In the genomic region with DNA sequence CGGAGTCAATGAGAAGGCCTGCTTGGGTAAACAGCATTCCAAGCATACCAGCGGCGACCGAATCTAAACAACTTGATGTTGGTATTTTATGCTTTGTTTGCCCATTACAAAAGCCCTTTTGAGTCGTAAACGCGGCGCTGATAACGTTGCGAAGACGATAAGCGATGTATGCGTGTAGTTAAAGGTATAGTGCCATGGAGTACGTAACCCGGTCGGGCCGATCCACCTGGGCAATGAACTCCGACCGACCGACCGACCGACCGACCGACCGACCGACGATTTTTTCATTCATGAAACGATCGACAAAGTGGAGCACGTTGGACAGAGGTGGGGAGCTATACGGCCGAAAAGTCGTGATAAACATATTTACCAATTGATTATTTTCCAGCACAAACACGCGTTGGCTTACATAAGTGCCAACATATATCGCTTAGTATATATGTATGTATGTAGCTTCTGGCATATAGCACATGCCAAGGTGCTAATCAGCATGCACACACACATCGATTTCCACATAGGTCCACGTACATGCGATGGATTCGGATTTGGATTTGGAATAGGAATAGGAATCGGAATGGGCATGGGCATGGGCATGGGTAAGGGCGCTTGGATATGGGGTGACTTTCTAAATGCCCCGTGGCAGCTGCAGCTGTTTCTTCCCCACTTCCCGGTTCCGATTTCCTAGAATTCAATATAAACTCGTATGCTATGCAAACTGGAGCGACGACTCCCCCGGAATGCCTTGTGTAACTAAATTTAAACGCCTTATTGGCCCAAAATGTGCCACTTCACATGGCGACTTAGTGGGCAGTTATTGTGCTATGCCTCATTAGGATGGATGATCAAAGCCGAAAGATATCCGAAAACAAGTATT, we compare ENCODE assay signal across 1 fruit fly cellular context.
TF ChIP-seq lines count a peak whose summit lies in the region.

No protein-coding gene starts in this region.

TF ChIP-seq in whole organism, embryonic, 481 proteins besides CTCF, POLR2A, EP300 and RAD21 (continued from another document and continues in another):
- peak; percentile 24 for TF ChIP-seq Meics (GFP tag; optimal IDR thresholded peaks at IDR 0.05; lab: Kevin White, UChicago)
- TF ChIP-seq CG13123 (GFP tag; optimal IDR thresholded peaks at IDR 0.05; lab: Kevin White, UChicago): no peak
- no peak for TF ChIP-seq crp (GFP tag; optimal IDR thresholded peaks at IDR 0.05; lab: Kevin White, UChicago)
- TF ChIP-seq Dbx (GFP tag; IDR thresholded peaks at IDR 0.05; lab: Robert Waterston, UW): no peak
- peak; percentile 27; the same call in 1 of the 3 replicates for TF ChIP-seq so (GFP tag; IDR thresholded peaks at IDR 0.05; lab: Robert Waterston, UW)
- no peak for TF ChIP-seq CG6689 (GFP tag; IDR thresholded peaks at IDR 0.05; lab: Robert Waterston, UW)
- TF ChIP-seq chn (GFP tag; optimal IDR thresholded peaks at IDR 0.05; lab: Kevin White, UChicago): no peak
- no peak for TF ChIP-seq Elba2 (GFP tag; optimal IDR thresholded peaks at IDR 0.05; lab: Kevin White, UChicago)
- peak; percentile 90 for TF ChIP-seq CG10543 (GFP tag; optimal IDR thresholded peaks at IDR 0.05; lab: Kevin White, UChicago)
- no peak for TF ChIP-seq tin (GFP tag; optimal IDR thresholded peaks at IDR 0.05; lab: Kevin White, UChicago)
- TF ChIP-seq ab (GFP tag; optimal IDR thresholded peaks at IDR 0.05; lab: Kevin White, UChicago): no peak
- no peak for TF ChIP-seq ken (GFP tag; IDR thresholded peaks at IDR 0.05; lab: Robert Waterston, UW)
- TF ChIP-seq Ssrp (tag; optimal IDR thresholded peaks at IDR 0.05; lab: Kevin White, UChicago): no peak
- TF ChIP-seq inv (GFP tag; IDR thresholded peaks at IDR 0.05; lab: Robert Waterston, UW; ENCODE audit: partially characterized antibody): no peak
- no peak for TF ChIP-seq Hmx (GFP tag; optimal IDR thresholded peaks at IDR 0.05; lab: Kevin White, UChicago)
- TF ChIP-seq CG18599 (GFP tag; optimal IDR thresholded peaks at IDR 0.05; lab: Kevin White, UChicago): peak; percentile 67
- TF ChIP-seq CG33557 (GFP tag; optimal IDR thresholded peaks at IDR 0.05; lab: Kevin White, UChicago): no peak
- no peak for TF ChIP-seq sc (optimal IDR thresholded peaks at IDR 0.05; lab: Kevin White, UChicago)
- no peak for TF ChIP-seq sc (GFP tag; optimal IDR thresholded peaks at IDR 0.05; lab: Kevin White, UChicago)
- no peak for TF ChIP-seq sim (GFP tag; IDR thresholded peaks at IDR 0.05; lab: Robert Waterston, UW)
- no peak for TF ChIP-seq zfh2 (GFP tag; optimal IDR thresholded peaks at IDR 0.05; lab: Kevin White, UChicago)
- peak; percentile 5; the same call in 1 of the 2 replicates for TF ChIP-seq NFAT (GFP tag; IDR thresholded peaks at IDR 0.05; lab: Robert Waterston, UW)
- TF ChIP-seq dpn (GFP tag; optimal IDR thresholded peaks at IDR 0.05; lab: Kevin White, UChicago): no peak
- TF ChIP-seq zfh1 (GFP tag; IDR thresholded peaks at IDR 0.05; lab: Robert Waterston, UW): peak; percentile 40; the same call in 1 of the 3 replicates
- TF ChIP-seq her (GFP tag; optimal IDR thresholded peaks at IDR 0.05; lab: Kevin White, UChicago): peak; percentile 63
- TF ChIP-seq Vsx1 (GFP tag; optimal IDR thresholded peaks at IDR 0.05; lab: Kevin White, UChicago): peak; percentile 45
- TF ChIP-seq CG5245 (GFP tag; optimal IDR thresholded peaks at IDR 0.05; lab: Kevin White, UChicago): no peak
- TF ChIP-seq kah (GFP tag; optimal IDR thresholded peaks at IDR 0.05; lab: Kevin White, UChicago): no peak
- no peak for TF ChIP-seq CG11093 (GFP tag; IDR thresholded peaks at IDR 0.05; lab: Robert Waterston, UW)
- TF ChIP-seq CG13424 (tag; optimal IDR thresholded peaks at IDR 0.05; lab: Kevin White, UChicago): no peak
- TF ChIP-seq hbn (GFP tag; IDR thresholded peaks at IDR 0.05; lab: Robert Waterston, UW; ENCODE audit: partially characterized antibody): no peak
- TF ChIP-seq CG34224 (GFP tag; IDR thresholded peaks at IDR 0.05; lab: Robert Waterston, UW; ENCODE audit: partially characterized antibody): no peak
- peak; percentile 4; the same call in 1 of the 3 replicates for TF ChIP-seq gce (GFP tag; IDR thresholded peaks at IDR 0.05; lab: Robert Waterston, UW)
- peak; percentile 29 for TF ChIP-seq YL-1 (GFP tag; optimal IDR thresholded peaks at IDR 0.05; lab: Kevin White, UChicago)
- TF ChIP-seq CG6683 (GFP tag; optimal IDR thresholded peaks at IDR 0.05; lab: Kevin White, UChicago): no peak
- no peak for TF ChIP-seq CG1832 (GFP tag; optimal IDR thresholded peaks at IDR 0.05; lab: Kevin White, UChicago)
- 0 out of 2 replicates have a peak, but pooled peaks have one; percentile 43 for TF ChIP-seq vvl (GFP tag; IDR thresholded peaks at IDR 0.05; lab: Robert Waterston, UW)
- no peak for TF ChIP-seq phol (tag; optimal IDR thresholded peaks at IDR 0.05; lab: Kevin White, UChicago)
- TF ChIP-seq sqz (GFP tag; optimal IDR thresholded peaks at IDR 0.05; lab: Kevin White, UChicago): peak; percentile 34
- no peak for TF ChIP-seq ham (GFP tag; IDR thresholded peaks at IDR 0.05; lab: Robert Waterston, UW)
- TF ChIP-seq row (GFP tag; IDR thresholded peaks at IDR 0.05; lab: Robert Waterston, UW): no peak
- TF ChIP-seq Mrtf (GFP tag; IDR thresholded peaks at IDR 0.05; lab: Robert Waterston, UW): no peak
- TF ChIP-seq gro (GFP tag; optimal IDR thresholded peaks at IDR 0.05; lab: Kevin White, UChicago): peak; percentile 0
- no peak for TF ChIP-seq amos (GFP tag; IDR thresholded peaks at IDR 0.05; lab: Robert Waterston, UW; ENCODE audit: partially characterized antibody)
- no peak for TF ChIP-seq Ravus (GFP tag; IDR thresholded peaks at IDR 0.05; lab: Robert Waterston, UW)
- TF ChIP-seq Ada2b (GFP tag; IDR thresholded peaks at IDR 0.05; lab: Robert Waterston, UW): no peak
- TF ChIP-seq CG7271 (tag; optimal IDR thresholded peaks at IDR 0.05; lab: Kevin White, UChicago): no peak
- TF ChIP-seq schlank (tag; optimal IDR thresholded peaks at IDR 0.05; lab: Kevin White, UChicago): no peak
- peak; percentile 85 for TF ChIP-seq Deaf1 (tag; optimal IDR thresholded peaks at IDR 0.05; lab: Kevin White, UChicago)
- TF ChIP-seq ems (GFP tag; optimal IDR thresholded peaks at IDR 0.05; lab: Kevin White, UChicago): no peak
- TF ChIP-seq twi (tag; optimal IDR thresholded peaks at IDR 0.05; lab: Kevin White, UChicago): no peak
- TF ChIP-seq CG3407 (GFP tag; optimal IDR thresholded peaks at IDR 0.05; lab: Kevin White, UChicago): peak; percentile 45
- TF ChIP-seq CG11456 (GFP tag; IDR thresholded peaks at IDR 0.05; lab: Robert Waterston, UW): no peak
- TF ChIP-seq CG8281 (tag; optimal IDR thresholded peaks at IDR 0.05; lab: Kevin White, UChicago): no peak
- TF ChIP-seq stc (GFP tag; IDR thresholded peaks at IDR 0.05; lab: Robert Waterston, UW): no peak
- no peak for TF ChIP-seq eve (GFP tag; optimal IDR thresholded peaks at IDR 0.05; lab: Kevin White, UChicago)
- TF ChIP-seq CG6254 (GFP tag; optimal IDR thresholded peaks at IDR 0.05; lab: Kevin White, UChicago): no peak
- no peak for TF ChIP-seq Oli (tag; optimal IDR thresholded peaks at IDR 0.05; lab: Kevin White, UChicago)
- TF ChIP-seq aop (GFP tag; IDR thresholded peaks at IDR 0.05; lab: Robert Waterston, UW): 0 out of 2 replicates have a peak, but pooled peaks have one; percentile 13
- peak; percentile 33; the same call in 1 of the 3 replicates for TF ChIP-seq sr (GFP tag; IDR thresholded peaks at IDR 0.05; lab: Robert Waterston, UW)
- TF ChIP-seq CG32772 (GFP tag; IDR thresholded peaks at IDR 0.05; lab: Robert Waterston, UW): no peak
- TF ChIP-seq CG4617 (GFP tag; optimal IDR thresholded peaks at IDR 0.05; lab: Kevin White, UChicago; ENCODE audit: borderline replicate concordance): no peak
- TF ChIP-seq danr (GFP tag; IDR thresholded peaks at IDR 0.05; lab: Robert Waterston, UW): no peak
- no peak for TF ChIP-seq nerfin-1 (tag; optimal IDR thresholded peaks at IDR 0.05; lab: Kevin White, UChicago)
- TF ChIP-seq CG17359 (tag; optimal IDR thresholded peaks at IDR 0.05; lab: Kevin White, UChicago): no peak
- TF ChIP-seq gsb-n (tag; optimal IDR thresholded peaks at IDR 0.05; lab: Kevin White, UChicago): no peak
- TF ChIP-seq Dll (GFP tag; IDR thresholded peaks at IDR 0.05; lab: Robert Waterston, UW; ENCODE audit: partially characterized antibody): no peak
- TF ChIP-seq bcd (GFP tag; optimal IDR thresholded peaks at IDR 0.05; lab: Kevin White, UChicago): no peak
- no peak for TF ChIP-seq CG4820 (GFP tag; optimal IDR thresholded peaks at IDR 0.05; lab: Kevin White, UChicago)
- TF ChIP-seq pita (GFP tag; optimal IDR thresholded peaks at IDR 0.05; lab: Kevin White, UChicago): no peak
- peak; percentile 30 for TF ChIP-seq CHES-1-like (GFP tag; optimal IDR thresholded peaks at IDR 0.05; lab: Kevin White, UChicago)
- TF ChIP-seq CG12942 (GFP tag; optimal IDR thresholded peaks at IDR 0.05; lab: Kevin White, UChicago): no peak
- no peak for TF ChIP-seq CG9876 (GFP tag; optimal IDR thresholded peaks at IDR 0.05; lab: Kevin White, UChicago)
- no peak for TF ChIP-seq PHDP (tag; optimal IDR thresholded peaks at IDR 0.05; lab: Kevin White, UChicago)
- TF ChIP-seq lola (GFP tag; optimal IDR thresholded peaks at IDR 0.05; lab: Kevin White, UChicago): no peak
- peak; percentile 66 for TF ChIP-seq CG13296 (GFP tag; optimal IDR thresholded peaks at IDR 0.05; lab: Kevin White, UChicago)
- no peak for TF ChIP-seq psq (GFP tag; optimal IDR thresholded peaks at IDR 0.05; lab: Kevin White, UChicago)
- TF ChIP-seq CG9797 (GFP tag; optimal IDR thresholded peaks at IDR 0.05; lab: Kevin White, UChicago): no peak
- no peak for TF ChIP-seq Lhr (GFP tag; optimal IDR thresholded peaks at IDR 0.05; lab: Kevin White, UChicago)
- TF ChIP-seq ase (GFP tag; IDR thresholded peaks at IDR 0.05; lab: Robert Waterston, UW): 0 out of 3 replicates have a peak, but pooled peaks have one; percentile 21
- TF ChIP-seq lbe (GFP tag; optimal IDR thresholded peaks at IDR 0.05; lab: Kevin White, UChicago): no peak
- TF ChIP-seq tx (GFP tag; optimal IDR thresholded peaks at IDR 0.05; lab: Kevin White, UChicago): no peak
- no peak for TF ChIP-seq stwl (tag; optimal IDR thresholded peaks at IDR 0.05; lab: Kevin White, UChicago)
- TF ChIP-seq CG6765 (GFP tag; optimal IDR thresholded peaks at IDR 0.05; lab: Kevin White, UChicago): no peak
- TF ChIP-seq Xrp1 (GFP tag; IDR thresholded peaks at IDR 0.05; lab: Robert Waterston, UW): no peak
- TF ChIP-seq CG14014 (GFP tag; IDR thresholded peaks at IDR 0.05; lab: Robert Waterston, UW): peak; percentile 13; the same call in 1 of the 2 replicates
- TF ChIP-seq Atf-2 (GFP tag; optimal IDR thresholded peaks at IDR 0.05; lab: Kevin White, UChicago): no peak
- TF ChIP-seq chif (GFP tag; optimal IDR thresholded peaks at IDR 0.05; lab: Kevin White, UChicago): no peak
- TF ChIP-seq Opbp (GFP tag; IDR thresholded peaks at IDR 0.05; lab: Robert Waterston, UW; ENCODE audit: partially characterized antibody): no peak
- no peak for TF ChIP-seq CG30403 (GFP tag; optimal IDR thresholded peaks at IDR 0.05; lab: Kevin White, UChicago)
- TF ChIP-seq Kr (GFP tag; optimal IDR thresholded peaks at IDR 0.05; lab: Kevin White, UChicago): no peak
- no peak for TF ChIP-seq NC2β (GFP tag; optimal IDR thresholded peaks at IDR 0.05; lab: Kevin White, UChicago)
- TF ChIP-seq gfzf (GFP tag; optimal IDR thresholded peaks at IDR 0.05; lab: Kevin White, UChicago): no peak
- peak; percentile 52 for TF ChIP-seq Hey (tag; optimal IDR thresholded peaks at IDR 0.05; lab: Kevin White, UChicago)
- TF ChIP-seq lilli (GFP tag; optimal IDR thresholded peaks at IDR 0.05; lab: Kevin White, UChicago): no peak
- peak; percentile 67 for TF ChIP-seq CG10209 (GFP tag; optimal IDR thresholded peaks at IDR 0.05; lab: Kevin White, UChicago)
- TF ChIP-seq sd (tag; optimal IDR thresholded peaks at IDR 0.05; lab: Kevin White, UChicago): peak; percentile 100
- TF ChIP-seq CG14965 (GFP tag; optimal IDR thresholded peaks at IDR 0.05; lab: Kevin White, UChicago; ENCODE audit: borderline replicate concordance): peak; percentile 22
- TF ChIP-seq ro (GFP tag; IDR thresholded peaks at IDR 0.05; lab: Robert Waterston, UW): no peak
- TF ChIP-seq HLH4C (GFP tag; IDR thresholded peaks at IDR 0.05; lab: Robert Waterston, UW; ENCODE audit: partially characterized antibody): 0 out of 3 replicates have a peak, but pooled peaks have one; percentile 20
- no peak for TF ChIP-seq dysf (GFP tag; IDR thresholded peaks at IDR 0.05; lab: Robert Waterston, UW)
- no peak for TF ChIP-seq Dp (GFP tag; optimal IDR thresholded peaks at IDR 0.05; lab: Kevin White, UChicago)
- no peak for TF ChIP-seq D19A (tag; optimal IDR thresholded peaks at IDR 0.05; lab: Kevin White, UChicago)
- no peak for TF ChIP-seq pzg (GFP tag; optimal IDR thresholded peaks at IDR 0.05; lab: Kevin White, UChicago)
- no peak for TF ChIP-seq Atf3 (GFP tag; optimal IDR thresholded peaks at IDR 0.05; lab: Kevin White, UChicago)
- TF ChIP-seq CoRest (tag; optimal IDR thresholded peaks at IDR 0.05; lab: Kevin White, UChicago): no peak
- no peak for TF ChIP-seq slbo (GFP tag; IDR thresholded peaks at IDR 0.05; lab: Robert Waterston, UW)
- no peak for TF ChIP-seq CG10654 (GFP tag; optimal IDR thresholded peaks at IDR 0.05; lab: Kevin White, UChicago)
- no peak for TF ChIP-seq tap (tag; optimal IDR thresholded peaks at IDR 0.05; lab: Kevin White, UChicago)
- TF ChIP-seq fd96Cb (tag; optimal IDR thresholded peaks at IDR 0.05; lab: Kevin White, UChicago): no peak
- TF ChIP-seq CG17361 (GFP tag; IDR thresholded peaks at IDR 0.05; lab: Robert Waterston, UW): no peak
- TF ChIP-seq caup (GFP tag; optimal IDR thresholded peaks at IDR 0.05; lab: Kevin White, UChicago; ENCODE audit: severe bottlenecking): peak; percentile 14
- no peak for TF ChIP-seq tio (GFP tag; optimal IDR thresholded peaks at IDR 0.05; lab: Kevin White, UChicago)
- TF ChIP-seq tgo (GFP tag; IDR thresholded peaks at IDR 0.05; lab: Robert Waterston, UW): no peak
- TF ChIP-seq run (tag; optimal IDR thresholded peaks at IDR 0.05; lab: Kevin White, UChicago): no peak
- no peak for TF ChIP-seq prd (optimal IDR thresholded peaks at IDR 0.05; lab: Kevin White, UChicago)
- TF ChIP-seq prd (GFP tag; IDR thresholded peaks at IDR 0.05; lab: Robert Waterston, UW): no peak
- no peak for TF ChIP-seq C15 (GFP tag; IDR thresholded peaks at IDR 0.05; lab: Robert Waterston, UW)
- no peak for TF ChIP-seq z (GFP tag; IDR thresholded peaks at IDR 0.05; lab: Robert Waterston, UW)
- 0 out of 2 replicates have a peak, but pooled peaks have one; percentile 5 for TF ChIP-seq bowl (GFP tag; IDR thresholded peaks at IDR 0.05; lab: Robert Waterston, UW)
- TF ChIP-seq klu (GFP tag; IDR thresholded peaks at IDR 0.05; lab: Robert Waterston, UW): no peak
- TF ChIP-seq Abd-B (GFP tag; optimal IDR thresholded peaks at IDR 0.05; lab: Kevin White, UChicago): no peak
- peak; percentile 19 for TF ChIP-seq Mes4 (GFP tag; optimal IDR thresholded peaks at IDR 0.05; lab: Kevin White, UChicago)
- no peak for TF ChIP-seq Lim3 (GFP tag; IDR thresholded peaks at IDR 0.05; lab: Robert Waterston, UW)
